Worm (Caenorhabditis elegans) whole organism, midembryonic: ENCODE results near the gene F38A5.2.

ENCODE experiments used
- cog-1 ChIP-seq: sonication (generic microtip); optimal IDR thresholded peaks from 2 replicates; lab custom pipeline; 2016; ENCODE audit warnings: missing genetic modification characterization, missing compliant biosample characterization
- flt-1 ChIP-seq: fragments of 200-800 bp; sonication (Bioruptor generic); IDR thresholded peaks from 2 replicates; pipeline ENCODE4 v1.3.6; 2022; ENCODE audit warnings: missing genetic modification characterization, missing compliant biosample characterization
- med-1 ChIP-seq: sonication (generic microtip); optimal IDR thresholded peaks from 2 replicates; lab custom pipeline; 2017; ENCODE audit warnings: missing genetic modification characterization, mild to moderate bottlenecking, missing compliant biosample characterization, antibody characterized with exemption, missing genetic modification reagents; ENCODE audit not compliant: insufficient read depth
- ztf-23 ChIP-seq: fragments of 200-800 bp; sonication (Bioruptor generic); IDR thresholded peaks from 2 replicates; pipeline ENCODE4 v1.3.6; 2022; ENCODE audit warnings: missing genetic modification reagents, missing genetic modification characterization, missing compliant biosample characterization

- no peak for TF ChIP-seq med-1 (GFP tag; lab: Kevin White, UChicago)
- TF ChIP-seq flt-1: no peak
- TF ChIP-seq cog-1 (tag; lab: Kevin White, UChicago): no peak
- TF ChIP-seq ztf-23 (GFP tag; lab: Robert Waterston, UW): no peak
These were observed 21.9 kb upstream of the F38A5.2 start for ce11 chrIV:6607059-6607458.
